ENCODE assay signal across 2 fruit fly cellular contexts in the genomic region with DNA sequence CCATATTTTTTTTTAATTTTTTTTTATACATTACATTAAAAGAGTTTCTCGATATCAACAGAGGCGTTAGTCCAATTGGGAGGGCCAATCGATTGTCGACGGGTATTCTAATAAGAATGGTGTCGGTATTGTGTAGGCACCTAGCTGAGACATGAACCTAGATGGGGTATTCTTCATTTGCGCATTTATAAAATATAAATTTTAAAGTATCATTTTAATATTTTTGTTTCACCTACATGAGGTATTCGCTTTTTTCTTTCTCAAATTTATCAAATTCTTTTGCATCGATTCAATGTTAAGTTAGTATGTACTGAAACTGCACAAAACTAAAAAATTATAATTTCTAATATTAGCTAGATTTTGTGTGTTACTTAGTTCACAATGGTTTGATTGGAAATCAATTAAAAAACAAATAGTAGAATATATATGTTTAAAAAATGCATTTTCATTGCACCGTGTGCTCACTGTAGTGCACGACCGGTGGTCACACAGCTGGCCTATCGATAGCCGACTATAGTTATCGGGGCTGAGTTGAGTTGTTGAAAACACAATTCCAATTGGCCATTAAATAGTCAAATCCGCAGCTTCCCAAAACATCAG.
TF ChIP-seq lines count a peak whose summit lies in the region.

A gene (minus strand): TSS at position 81 of the 600 bp plus-strand sequence.
A gene (plus strand): TSS at position 501 of the 600 bp plus-strand sequence.

TF ChIP-seq in whole organism, embryonic, 481 proteins besides CTCF, POLR2A, EP300 and RAD21 (continued from another document and continues in another):
- TF ChIP-seq CG15011 (GFP tag; optimal IDR thresholded peaks at IDR 0.05; lab: Kevin White, UChicago): no peak
- TF ChIP-seq Optix (GFP tag; IDR thresholded peaks at IDR 0.05; lab: Robert Waterston, UW): 0 out of 3 replicates have a peak, but pooled peaks have one; percentile 46
- TF ChIP-seq NK7.1 (GFP tag; optimal IDR thresholded peaks at IDR 0.05; lab: Kevin White, UChicago): peak; percentile 2
- no peak; the same call in 1 of the 2 replicates for TF ChIP-seq nerfin-2 (GFP tag; IDR thresholded peaks at IDR 0.05; lab: Robert Waterston, UW; ENCODE audit: partially characterized antibody)
- peak; percentile 58 for TF ChIP-seq Dip3 (GFP tag; optimal IDR thresholded peaks at IDR 0.05; lab: Kevin White, UChicago)
- no peak for TF ChIP-seq lov (optimal IDR thresholded peaks at IDR 0.05; lab: Kevin White, UChicago)
- peak; percentile 73; the same call in 2 of the 3 replicates for TF ChIP-seq lov (GFP tag; IDR thresholded peaks at IDR 0.05; lab: Robert Waterston, UW)
- TF ChIP-seq ken (GFP tag; IDR thresholded peaks at IDR 0.05; lab: Robert Waterston, UW): peak; percentile 85
- TF ChIP-seq CG18599 (GFP tag; optimal IDR thresholded peaks at IDR 0.05; lab: Kevin White, UChicago): peak; percentile 82
- TF ChIP-seq HmgD (GFP tag; optimal IDR thresholded peaks at IDR 0.05; lab: Kevin White, UChicago): no peak
- no peak for TF ChIP-seq CG8089 (GFP tag; optimal IDR thresholded peaks at IDR 0.05; lab: Kevin White, UChicago)
- peak; percentile 66; the same call in 1 of the 2 replicates for TF ChIP-seq CG43689 (GFP tag; IDR thresholded peaks at IDR 0.05; lab: Robert Waterston, UW)
- peak; percentile 45 for TF ChIP-seq Hmx (GFP tag; optimal IDR thresholded peaks at IDR 0.05; lab: Kevin White, UChicago)
- peak; percentile 75 for TF ChIP-seq pho (GFP tag; optimal IDR thresholded peaks at IDR 0.05; lab: Kevin White, UChicago)
- TF ChIP-seq rib (GFP tag; IDR thresholded peaks at IDR 0.05; lab: Robert Waterston, UW): peak; percentile 72
- no peak for TF ChIP-seq Hr39 (optimal IDR thresholded peaks at IDR 0.05; lab: Kevin White, UChicago)
- TF ChIP-seq CG17802 (tag; optimal IDR thresholded peaks at IDR 0.05; lab: Kevin White, UChicago): peak; percentile 58
- peak; percentile 23 for TF ChIP-seq Atf-2 (GFP tag; optimal IDR thresholded peaks at IDR 0.05; lab: Kevin White, UChicago)
- TF ChIP-seq crc (GFP tag; optimal IDR thresholded peaks at IDR 0.05; lab: Kevin White, UChicago): no peak
- peak; percentile 31 for TF ChIP-seq NC2β (GFP tag; optimal IDR thresholded peaks at IDR 0.05; lab: Kevin White, UChicago)
- peak; percentile 82 for TF ChIP-seq H15 (GFP tag; IDR thresholded peaks at IDR 0.05; lab: Robert Waterston, UW)
- peak; percentile 83 for TF ChIP-seq CG3281 (GFP tag; optimal IDR thresholded peaks at IDR 0.05; lab: Kevin White, UChicago)
- peak; percentile 90 for TF ChIP-seq Abd-B (GFP tag; optimal IDR thresholded peaks at IDR 0.05; lab: Kevin White, UChicago)
- peak; percentile 63 for TF ChIP-seq CG8281 (tag; optimal IDR thresholded peaks at IDR 0.05; lab: Kevin White, UChicago)
- peak; percentile 67 for TF ChIP-seq ewg (GFP tag; optimal IDR thresholded peaks at IDR 0.05; lab: Kevin White, UChicago)
- peak; percentile 77 for TF ChIP-seq fd96Cb (tag; optimal IDR thresholded peaks at IDR 0.05; lab: Kevin White, UChicago)
- TF ChIP-seq repo (GFP tag; optimal IDR thresholded peaks at IDR 0.05; lab: Kevin White, UChicago): no peak
- TF ChIP-seq nom (GFP tag; optimal IDR thresholded peaks at IDR 0.05; lab: Kevin White, UChicago): no peak
- TF ChIP-seq Chrac-16 (GFP tag; optimal IDR thresholded peaks at IDR 0.05; lab: Kevin White, UChicago): peak; percentile 83
- TF ChIP-seq Blimp-1 (GFP tag; optimal IDR thresholded peaks at IDR 0.05; lab: Kevin White, UChicago): peak; percentile 12
- TF ChIP-seq Tbp (GFP tag; optimal IDR thresholded peaks at IDR 0.05; lab: Kevin White, UChicago): no peak
- peak; percentile 86 for TF ChIP-seq CG14667 (GFP tag; IDR thresholded peaks at IDR 0.05; lab: Robert Waterston, UW)
- peak; percentile 56 for TF ChIP-seq salm (tag; optimal IDR thresholded peaks at IDR 0.05; lab: Kevin White, UChicago)
- TF ChIP-seq TFAM (GFP tag; optimal IDR thresholded peaks at IDR 0.05; lab: Kevin White, UChicago): no peak
- TF ChIP-seq CG13123 (GFP tag; optimal IDR thresholded peaks at IDR 0.05; lab: Kevin White, UChicago): peak; percentile 62
- TF ChIP-seq wek (GFP tag; optimal IDR thresholded peaks at IDR 0.05; lab: Kevin White, UChicago): peak; percentile 92
- peak; percentile 95 for TF ChIP-seq CG17359 (tag; optimal IDR thresholded peaks at IDR 0.05; lab: Kevin White, UChicago)
- TF ChIP-seq ranshi (GFP tag; IDR thresholded peaks at IDR 0.05; lab: Robert Waterston, UW): peak; percentile 87
- TF ChIP-seq CG7745 (tag; optimal IDR thresholded peaks at IDR 0.05; lab: Kevin White, UChicago): no peak
- TF ChIP-seq ab (GFP tag; optimal IDR thresholded peaks at IDR 0.05; lab: Kevin White, UChicago): no peak
- TF ChIP-seq CG6813 (GFP tag; optimal IDR thresholded peaks at IDR 0.05; lab: Kevin White, UChicago): no peak
- TF ChIP-seq zfh2 (GFP tag; optimal IDR thresholded peaks at IDR 0.05; lab: Kevin White, UChicago): peak; percentile 74
- peak; percentile 35 for TF ChIP-seq CG1647 (GFP tag; optimal IDR thresholded peaks at IDR 0.05; lab: Kevin White, UChicago)
- peak; percentile 43; the same call in 1 of the 2 replicates for TF ChIP-seq amos (GFP tag; IDR thresholded peaks at IDR 0.05; lab: Robert Waterston, UW; ENCODE audit: partially characterized antibody)
- TF ChIP-seq ash1 (GFP tag; optimal IDR thresholded peaks at IDR 0.05; lab: Kevin White, UChicago): no peak
- peak; percentile 56 for TF ChIP-seq CG6654 (GFP tag; optimal IDR thresholded peaks at IDR 0.05; lab: Kevin White, UChicago)
- peak; percentile 85 for TF ChIP-seq ssp (GFP tag; IDR thresholded peaks at IDR 0.05; lab: Robert Waterston, UW)
- TF ChIP-seq Lpt (GFP tag; optimal IDR thresholded peaks at IDR 0.05; lab: Kevin White, UChicago): no peak
- peak; percentile 78 for TF ChIP-seq tin (GFP tag; optimal IDR thresholded peaks at IDR 0.05; lab: Kevin White, UChicago)
- TF ChIP-seq Xbp1 (GFP tag; optimal IDR thresholded peaks at IDR 0.05; lab: Kevin White, UChicago): peak; percentile 87
- TF ChIP-seq CG32532 (GFP tag; IDR thresholded peaks at IDR 0.05; lab: Robert Waterston, UW): peak; percentile 90
- TF ChIP-seq maf-S (GFP tag; optimal IDR thresholded peaks at IDR 0.05; lab: Kevin White, UChicago): no peak
- peak; percentile 15 for TF ChIP-seq Atf3 (GFP tag; optimal IDR thresholded peaks at IDR 0.05; lab: Kevin White, UChicago)
- TF ChIP-seq kah (GFP tag; optimal IDR thresholded peaks at IDR 0.05; lab: Kevin White, UChicago): peak; percentile 59
- TF ChIP-seq zen (tag; optimal IDR thresholded peaks at IDR 0.05; lab: Kevin White, UChicago): peak; percentile 79
- TF ChIP-seq B-H2 (GFP tag; optimal IDR thresholded peaks at IDR 0.05; lab: Kevin White, UChicago): peak; percentile 84
- peak; percentile 65 for TF ChIP-seq toy (GFP tag; IDR thresholded peaks at IDR 0.05; lab: Robert Waterston, UW)
- peak; percentile 9 for TF ChIP-seq Sox102F (GFP tag; optimal IDR thresholded peaks at IDR 0.05; lab: Kevin White, UChicago)
- peak; percentile 76 for TF ChIP-seq H2.0 (GFP tag; IDR thresholded peaks at IDR 0.05; lab: Robert Waterston, UW)
- peak; percentile 69 for TF ChIP-seq seq (GFP tag; IDR thresholded peaks at IDR 0.05; lab: Robert Waterston, UW)
- peak; percentile 55; the same call in 1 of the 2 replicates for TF ChIP-seq unc-4 (GFP tag; IDR thresholded peaks at IDR 0.05; lab: Robert Waterston, UW; ENCODE audit: partially characterized antibody)

TF ChIP-seq in whole organism, prepupa, 60 proteins besides CTCF, POLR2A, EP300 and RAD21 (continued from another document):
- peak; percentile 80 for TF ChIP-seq eg (GFP tag; IDR thresholded peaks at IDR 0.05; lab: Robert Waterston, UW)
- TF ChIP-seq Blimp-1 (GFP tag; optimal IDR thresholded peaks at IDR 0.05; lab: Kevin White, UChicago): peak; percentile 47
- TF ChIP-seq CG1621 (tag; optimal IDR thresholded peaks at IDR 0.05; lab: Kevin White, UChicago): peak; percentile 20
- peak; percentile 78 for TF ChIP-seq CG3032 (tag; optimal IDR thresholded peaks at IDR 0.05; lab: Kevin White, UChicago)
- peak; percentile 77 for TF ChIP-seq CG8119 (GFP tag; IDR thresholded peaks at IDR 0.05; lab: Robert Waterston, UW)
- peak; percentile 75 for TF ChIP-seq CG31627 (GFP tag; optimal IDR thresholded peaks at IDR 0.05; lab: Kevin White, UChicago)
- peak; percentile 68 for TF ChIP-seq Sox14 (GFP tag; optimal IDR thresholded peaks at IDR 0.05; lab: Kevin White, UChicago)
- peak; percentile 48 for TF ChIP-seq dac (GFP tag; optimal IDR thresholded peaks at IDR 0.05; lab: Kevin White, UChicago)
- TF ChIP-seq CG11762 (GFP tag; optimal IDR thresholded peaks at IDR 0.05; lab: Kevin White, UChicago; ENCODE audit: insufficient read depth): peak; percentile 53
- TF ChIP-seq CG32006 (GFP tag; optimal IDR thresholded peaks at IDR 0.05; lab: Kevin White, UChicago): peak; percentile 83
- peak; percentile 76 for TF ChIP-seq CG34406 (GFP tag; optimal IDR thresholded peaks at IDR 0.05; lab: Kevin White, UChicago)
- TF ChIP-seq Sox15 (GFP tag; optimal IDR thresholded peaks at IDR 0.05; lab: Kevin White, UChicago): peak; percentile 69
